Worm (Caenorhabditis elegans) whole organism, late embryonic: ENCODE data around the gene C16C8.20.

Source experiments
- ama-1 ChIP-seq: fragments of 150-350 bp; optimal IDR thresholded peaks from 2 replicates; lab custom pipeline; 2014
- ceh-9 ChIP-seq: sonication (generic microtip); optimal IDR thresholded peaks from 2 replicates; lab custom pipeline; 2016; ENCODE audit warnings: mild to moderate bottlenecking, missing genetic modification characterization, inconsistent platforms, missing compliant biosample characterization
- elt-2 ChIP-seq: sonication (generic microtip); optimal IDR thresholded peaks from 2 replicates; lab custom pipeline; 2016; ENCODE audit warnings: missing genetic modification reagents, missing genetic modification characterization, missing compliant biosample characterization
- elt-4 ChIP-seq: sonication (generic microtip); optimal IDR thresholded peaks from 2 replicates; lab custom pipeline; 2016; ENCODE audit warnings: missing genetic modification characterization, missing compliant biosample characterization
- fkh-10 ChIP-seq: fragments of 150-350 bp; optimal IDR thresholded peaks from 2 replicates; lab custom pipeline; 2014; ENCODE audit warnings: missing biosample characterization, missing genetic modification reagents, missing genetic modification characterization
- gmeb-2 ChIP-seq: sonication (generic microtip); optimal IDR thresholded peaks from 2 replicates; lab custom pipeline; 2016; ENCODE audit warnings: missing genetic modification characterization, inconsistent platforms, missing compliant biosample characterization
- lin-11 ChIP-seq: fragments of 200-800 bp; sonication (Bioruptor generic); optimal IDR thresholded peaks from 2 replicates; lab custom pipeline; 2018; ENCODE audit warnings: mild to moderate bottlenecking, missing genetic modification characterization, missing compliant biosample characterization
- nhr-11 ChIP-seq: fragments of 150-350 bp; optimal IDR thresholded peaks from 2 replicates; lab custom pipeline; 2014; ENCODE audit warnings: missing biosample characterization, missing genetic modification characterization
- odd-2 ChIP-seq: sonication (generic microtip); optimal IDR thresholded peaks from 2 replicates; lab custom pipeline; 2017; ENCODE audit warnings: antibody characterized with exemption, mild to moderate bottlenecking, missing genetic modification characterization, missing compliant biosample characterization
- pag-3 ChIP-seq: sonication (generic microtip); optimal IDR thresholded peaks from 2 replicates; lab custom pipeline; 2016; ENCODE audit warnings: missing compliant biosample characterization, missing genetic modification characterization, borderline replicate concordance
- pha-2 ChIP-seq: sonication (generic microtip); optimal IDR thresholded peaks from 2 replicates; lab custom pipeline; 2017; ENCODE audit warnings: mild to moderate bottlenecking, missing genetic modification characterization, missing compliant biosample characterization
- pha-4 ChIP-seq: fragments of 150-350 bp; optimal IDR thresholded peaks from 2 replicates; lab custom pipeline; 2018; ENCODE audit warnings: missing biosample characterization, missing genetic modification reagents, missing genetic modification characterization
- syd-9 ChIP-seq: sonication (generic microtip); optimal IDR thresholded peaks from 2 replicates; lab custom pipeline; 2016; ENCODE audit warnings: mild to moderate bottlenecking, missing genetic modification characterization, moderate library complexity, missing compliant biosample characterization
- unc-55 ChIP-seq: sonication (generic microtip); optimal IDR thresholded peaks from 2 replicates; lab custom pipeline; 2017; ENCODE audit warnings: missing biosample characterization, missing genetic modification reagents, missing genetic modification characterization

DNA sequence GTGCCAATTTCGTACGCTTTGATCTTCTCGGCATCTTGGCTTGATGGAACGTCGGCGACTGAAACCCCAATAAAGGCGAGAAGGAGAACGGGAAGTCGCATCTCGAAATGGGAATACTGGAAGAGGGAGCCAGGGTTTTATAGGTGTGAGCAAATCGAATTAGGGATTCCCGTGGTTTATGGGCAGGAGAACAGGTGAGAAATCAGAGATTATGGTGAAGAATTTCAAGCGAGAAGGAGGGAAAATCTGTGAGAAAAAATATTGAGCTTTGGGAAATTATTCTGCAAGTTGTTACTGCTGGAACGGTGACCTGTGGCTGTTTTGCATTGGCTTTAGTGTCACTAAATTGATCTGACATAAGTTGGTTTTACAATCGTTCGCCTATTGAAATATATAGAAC, 24.9 kb downstream of the C16C8.20 start, which contains the start of gene Y49F6B.13:
- TF ChIP-seq nhr-11 (no peak), elt-4 (tag; lab: Kevin White, UChicago) (no peak), pag-3 (tag; lab: Kevin White, UChicago) (no peak), ama-1 (lab: Kevin White, UChicago) (no peak), pha-2 (tag; lab: Kevin White, UChicago) (no peak), elt-2 (tag; lab: Kevin White, UChicago) (no peak), odd-2 (tag; lab: Kevin White, UChicago) (no peak), pha-4 (no peak), syd-9 (tag; lab: Kevin White, UChicago) (no peak), ceh-9 (no peak), gmeb-2 (tag; lab: Kevin White, UChicago) (no peak), fkh-10 (no peak), unc-55 (GFP tag; lab: Kevin White, UChicago) (no peak), lin-11 (tag; lab: Kevin White, UChicago) (no peak)
